Fruit fly (Drosophila melanogaster): ENCODE results near the gene dtr.
A peak's percentile ranks its signal among the peaks of the same experiment; 100 is the strongest.

dtr gene

DNA sequence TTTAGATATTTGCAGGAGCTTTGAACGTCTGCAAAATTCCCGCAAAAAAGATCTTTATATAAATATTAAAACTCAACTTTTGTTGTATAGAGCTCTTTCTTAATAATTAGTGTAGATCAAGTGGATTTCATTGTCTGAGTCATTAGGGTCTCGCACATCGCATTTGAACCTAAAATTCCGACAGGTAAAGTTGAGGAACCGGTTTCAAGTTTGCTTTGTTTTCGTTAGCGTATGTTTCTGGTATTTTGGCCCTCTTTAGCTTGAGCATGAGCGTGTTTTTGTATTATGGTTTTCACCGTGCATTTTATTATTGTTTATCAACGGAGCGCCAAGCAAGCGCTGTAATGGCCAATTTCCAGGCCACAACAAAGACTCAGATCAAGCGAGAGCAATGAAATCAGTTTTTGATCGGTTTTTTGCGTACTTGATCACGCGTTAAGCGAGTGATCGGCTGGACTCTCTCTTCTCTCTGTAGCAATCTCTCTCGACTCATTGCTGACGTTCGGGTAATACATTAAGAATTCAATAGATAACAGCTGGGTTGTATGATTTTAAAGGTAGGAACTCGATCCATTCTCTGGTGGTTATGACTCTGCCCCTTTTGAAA is 48.1 kb upstream of the dtr start (continued):
- TF ChIP-seq CG4730 (GFP tag; IDR thresholded peaks at IDR 0.05) (no peak), CG6854 (GFP tag; optimal IDR thresholded peaks at IDR 0.05) (no peak), nom (GFP tag; optimal IDR thresholded peaks at IDR 0.05) (peak; percentile 1), chinmo (GFP tag; IDR thresholded peaks at IDR 0.05; ENCODE audit: partially characterized antibody) (peak; percentile 97), phol (tag; optimal IDR thresholded peaks at IDR 0.05) (no peak), CG17829 (tag; optimal IDR thresholded peaks at IDR 0.05) (no peak), Sry-β (GFP tag; optimal IDR thresholded peaks at IDR 0.05) (no peak), hth (optimal IDR thresholded peaks at IDR 0.05) (no peak), ap (GFP tag; IDR thresholded peaks at IDR 0.05) (no peak), CG34376 (GFP tag; optimal IDR thresholded peaks at IDR 0.05) (peak; percentile 65), CG9727 (GFP tag; optimal IDR thresholded peaks at IDR 0.05) (no peak), sna (GFP tag; IDR thresholded peaks at IDR 0.05; ENCODE audit: partially characterized antibody) (no peak), CG1603 (tag; optimal IDR thresholded peaks at IDR 0.05) (no peak), dan (GFP tag; IDR thresholded peaks at IDR 0.05) (no peak), zen (tag; optimal IDR thresholded peaks at IDR 0.05) (no peak)

dm6 chr2L:21313909-21314400 is 47.1 kb upstream of the dtr start, which contains the start of gene CG46314:
TSS of gene CG46314 (plus strand) at chr2L:21314360.
- TF ChIP-seq Oaz (GFP tag; IDR thresholded peaks at IDR 0.05), result no peak
- no peak for TF ChIP-seq zen (tag; optimal IDR thresholded peaks at IDR 0.05)
- TF ChIP-seq E2f1 (GFP tag; IDR thresholded peaks at IDR 0.05), result no peak
- peak; percentile 48 for TF ChIP-seq CG11504 (tag; optimal IDR thresholded peaks at IDR 0.05)
- TF ChIP-seq rib (GFP tag; IDR thresholded peaks at IDR 0.05), result no peak
- TF ChIP-seq h (optimal IDR thresholded peaks at IDR 0.05), result no peak
- TF ChIP-seq gt (GFP tag; IDR thresholded peaks at IDR 0.05), result no peak
- TF ChIP-seq Bgb (GFP tag; IDR thresholded peaks at IDR 0.05; ENCODE audit: partially characterized antibody), result peak; percentile 24; the same call in 1 of the 2 replicates
- no peak for TF ChIP-seq pan (optimal IDR thresholded peaks at IDR 0.05)
- peak in 1 of 2 experiments; percentile 54 for TF ChIP-seq pan (GFP tag; optimal IDR thresholded peaks at IDR 0.05 in 1 of 2, IDR thresholded peaks at IDR 0.05 in 1 of 2)
- no peak for TF ChIP-seq Doc3 (GFP tag; IDR thresholded peaks at IDR 0.05; ENCODE audit: partially characterized antibody)
- TF ChIP-seq Dbx (GFP tag; IDR thresholded peaks at IDR 0.05), result no peak; the same call in 1 of the 3 replicates
- no peak for TF ChIP-seq YL-1 (GFP tag; optimal IDR thresholded peaks at IDR 0.05)
- no peak for TF ChIP-seq CG33213 (GFP tag; optimal IDR thresholded peaks at IDR 0.05)
- 0 out of 3 replicates have a peak, but pooled peaks have one; percentile 64 for TF ChIP-seq CG2199 (GFP tag; IDR thresholded peaks at IDR 0.05)
- no peak for TF ChIP-seq CG10543 (GFP tag; optimal IDR thresholded peaks at IDR 0.05)
- TF ChIP-seq CG13296 (GFP tag; optimal IDR thresholded peaks at IDR 0.05), result peak; percentile 2
- TF ChIP-seq CG2129 (GFP tag; IDR thresholded peaks at IDR 0.05; ENCODE audit: partially characterized antibody), result no peak
- TF ChIP-seq BtbVII (GFP tag; optimal IDR thresholded peaks at IDR 0.05), result no peak
- TF ChIP-seq CG12391 (tag; optimal IDR thresholded peaks at IDR 0.05), result no peak
- no peak for TF ChIP-seq HLH3B (GFP tag; IDR thresholded peaks at IDR 0.05)
- no peak for TF ChIP-seq crc (GFP tag; optimal IDR thresholded peaks at IDR 0.05)
- no peak for TF ChIP-seq Hsf (GFP tag; optimal IDR thresholded peaks at IDR 0.05)
- TF ChIP-seq hkb (optimal IDR thresholded peaks at IDR 0.05), result no peak
- TF ChIP-seq hkb (GFP tag; IDR thresholded peaks at IDR 0.05), result peak; percentile 30
- no peak for TF ChIP-seq bbx (GFP tag; IDR thresholded peaks at IDR 0.05; ENCODE audit: partially characterized antibody)
- TF ChIP-seq corto (GFP tag; optimal IDR thresholded peaks at IDR 0.05), result no peak
- TF ChIP-seq CG11560 (tag; IDR thresholded peaks at IDR 0.05), result no peak
- TF ChIP-seq MESR4 (GFP tag; optimal IDR thresholded peaks at IDR 0.05), result no peak
- no peak for TF ChIP-seq CG1647 (GFP tag; optimal IDR thresholded peaks at IDR 0.05)
- TF ChIP-seq CG3163 (GFP tag; optimal IDR thresholded peaks at IDR 0.05), result no peak
- TF ChIP-seq CG1832 (GFP tag; optimal IDR thresholded peaks at IDR 0.05), result no peak
- TF ChIP-seq ken (GFP tag; IDR thresholded peaks at IDR 0.05), result no peak
- TF ChIP-seq eve (GFP tag; optimal IDR thresholded peaks at IDR 0.05), result no peak
- TF ChIP-seq Dek (tag; optimal IDR thresholded peaks at IDR 0.05), result no peak
- TF ChIP-seq lov (optimal IDR thresholded peaks at IDR 0.05), result no peak
- no peak for TF ChIP-seq lov (GFP tag; IDR thresholded peaks at IDR 0.05)
